Fruit fly (Drosophila melanogaster): ENCODE measurements around the gene Ptp61F.

The Ptp61F gene

DNA sequence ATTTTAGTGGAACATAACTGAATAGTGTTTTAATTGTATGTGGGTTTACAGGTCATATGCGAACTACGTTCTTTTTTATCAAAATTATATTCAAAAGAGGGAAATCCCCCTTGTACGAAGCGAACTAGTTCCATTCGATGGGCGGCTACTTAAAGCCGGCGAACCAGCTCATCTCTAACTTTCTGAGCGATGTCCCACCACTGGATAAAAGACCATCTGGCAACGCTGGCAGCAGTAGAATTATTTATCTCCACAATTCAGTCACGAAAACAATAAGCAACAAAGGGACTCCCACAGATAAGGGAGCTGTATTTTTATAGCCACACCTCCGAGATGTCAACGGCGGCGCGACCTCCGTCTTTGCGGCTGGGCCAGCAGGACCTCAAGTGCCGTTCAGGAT is 179.4 kb downstream of the Ptp61F start, which contains the start of gene Rabex-5 (continued):
- TF ChIP-seq CG4854 (GFP tag; optimal IDR thresholded peaks at IDR 0.05) (no peak), CG31441 (GFP tag; IDR thresholded peaks at IDR 0.05) (no peak), sens (GFP tag) (peak; percentile 73), CG8765 (GFP tag; IDR thresholded peaks at IDR 0.05) (no peak), Poxn (GFP tag; IDR thresholded peaks at IDR 0.05) (no peak), knrl (GFP tag; IDR thresholded peaks at IDR 0.05; ENCODE audit: partially characterized antibody) (peak; percentile 88), Mad (GFP tag; optimal IDR thresholded peaks at IDR 0.05) (no peak), gro (GFP tag; optimal IDR thresholded peaks at IDR 0.05) (no peak), CG4730 (GFP tag; IDR thresholded peaks at IDR 0.05) (no peak), en (GFP tag; optimal IDR thresholded peaks at IDR 0.05) (no peak), jing (GFP tag; optimal IDR thresholded peaks at IDR 0.05) (no peak), ems (GFP tag; optimal IDR thresholded peaks at IDR 0.05) (peak; percentile 14), inv (GFP tag; IDR thresholded peaks at IDR 0.05; ENCODE audit: partially characterized antibody) (peak; percentile 82; the same call in 1 of the 2 replicates), CG12659 (GFP tag; optimal IDR thresholded peaks at IDR 0.05) (peak; percentile 65), Drgx (GFP tag; IDR thresholded peaks at IDR 0.05) (no peak), lbe (GFP tag; optimal IDR thresholded peaks at IDR 0.05) (no peak), CG12071 (GFP tag; optimal IDR thresholded peaks at IDR 0.05) (no peak), CG12155 (GFP tag; optimal IDR thresholded peaks at IDR 0.05) (peak; percentile 45), shn (GFP tag; optimal IDR thresholded peaks at IDR 0.05) (peak; percentile 34), CG9817 (tag; optimal IDR thresholded peaks at IDR 0.05) (no peak), CG2199 (GFP tag; IDR thresholded peaks at IDR 0.05) (no peak), fd3F (GFP tag; optimal IDR thresholded peaks at IDR 0.05) (no peak), danr (GFP tag; IDR thresholded peaks at IDR 0.05) (no peak), cg (GFP tag; optimal IDR thresholded peaks at IDR 0.05) (no peak), CG17912 (GFP tag; optimal IDR thresholded peaks at IDR 0.05) (peak; percentile 39), CG15011 (GFP tag; optimal IDR thresholded peaks at IDR 0.05) (no peak), pan (optimal IDR thresholded peaks at IDR 0.05) (no peak), pan (GFP tag; optimal IDR thresholded peaks at IDR 0.05 in 1 of 2, IDR thresholded peaks at IDR 0.05 in 1 of 2) (peak in 1 of 2 experiments; percentile 37), CG13123 (GFP tag; optimal IDR thresholded peaks at IDR 0.05) (no peak), CTCF (GFP tag; optimal IDR thresholded peaks at IDR 0.05) (no peak), ap (GFP tag; IDR thresholded peaks at IDR 0.05) (no peak), D19B (GFP tag; optimal IDR thresholded peaks at IDR 0.05) (no peak), tup (GFP tag; optimal IDR thresholded peaks at IDR 0.05) (no peak), sd (tag; optimal IDR thresholded peaks at IDR 0.05) (no peak), crp (GFP tag; optimal IDR thresholded peaks at IDR 0.05) (no peak), Dp (GFP tag; optimal IDR thresholded peaks at IDR 0.05) (peak; percentile 67), CG9876 (GFP tag; optimal IDR thresholded peaks at IDR 0.05) (peak; percentile 17), zfh2 (GFP tag; optimal IDR thresholded peaks at IDR 0.05) (peak; percentile 50), CG12769 (tag; optimal IDR thresholded peaks at IDR 0.05) (no peak), D19A (tag; optimal IDR thresholded peaks at IDR 0.05) (no peak), sima (GFP tag; optimal IDR thresholded peaks at IDR 0.05) (no peak), schlank (tag; optimal IDR thresholded peaks at IDR 0.05) (no peak), tna (GFP tag; IDR thresholded peaks at IDR 0.05; ENCODE audit: partially characterized antibody) (peak; percentile 74), CG32532 (GFP tag; IDR thresholded peaks at IDR 0.05) (no peak), ash1 (GFP tag; optimal IDR thresholded peaks at IDR 0.05) (no peak), prd (optimal IDR thresholded peaks at IDR 0.05) (no peak), prd (GFP tag; IDR thresholded peaks at IDR 0.05) (peak; percentile 20; the same call in 1 of the 3 replicates), psq (GFP tag; optimal IDR thresholded peaks at IDR 0.05) (no peak), slou (GFP tag; optimal IDR thresholded peaks at IDR 0.05) (peak; percentile 13), Atf3 (GFP tag; optimal IDR thresholded peaks at IDR 0.05) (no peak), ewg (GFP tag; optimal IDR thresholded peaks at IDR 0.05) (no peak), ac (GFP tag; optimal IDR thresholded peaks at IDR 0.05) (no peak), CG8944 (GFP tag; optimal IDR thresholded peaks at IDR 0.05) (peak; percentile 45)

Measured in whole organism, embryonic.